Fruit fly (Drosophila melanogaster) Kc167 (cell line): ENCODE results near the gene Cyp6d4.

ENCODE experiments used
- Sin3A ChIP-seq: fragments of >200 bp; optimal IDR thresholded peaks from 2 replicates; lab custom pipeline; 2018; ENCODE audit warnings: missing external identifiers
- h ChIP-seq: fragments of >200 bp; optimal IDR thresholded peaks from 3 replicates; lab custom pipeline; 2018; ENCODE audit warnings: missing external identifiers

DNA sequence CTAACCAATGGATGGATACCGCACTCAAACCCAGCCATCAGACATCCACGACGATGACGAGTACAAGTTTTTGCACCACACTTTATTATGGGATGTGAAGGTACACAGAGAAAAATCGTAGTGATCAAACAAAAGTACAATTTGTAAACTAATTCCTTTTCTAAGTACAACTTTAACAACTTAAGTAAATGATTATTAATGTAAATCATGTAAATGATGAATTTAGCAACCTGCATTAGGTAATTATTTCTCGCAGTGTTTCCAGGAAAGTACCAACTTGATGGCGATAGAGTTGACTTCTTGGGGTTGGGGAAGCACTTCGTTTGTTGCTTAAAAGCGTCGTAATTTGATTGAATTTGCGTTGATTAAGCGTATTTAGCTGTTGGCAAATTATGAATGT is 35.0 kb upstream of the Cyp6d4 start:
- TF ChIP-seq h (lab: Kevin White, UChicago) = no peak
- TF ChIP-seq Sin3A = no peak
